Worm (Caenorhabditis elegans) whole organism, L1 larva: Measurements from ENCODE around the gene T25E4.2.

Experiments
- C04F5.9 ChIP-seq: sonication (generic microtip); optimal IDR thresholded peaks from 2 replicates; lab custom pipeline; 2016; ENCODE audit warnings: missing genetic modification characterization, missing compliant biosample characterization
- C34B4.2 ChIP-seq: sonication (generic microtip); optimal IDR thresholded peaks from 2 replicates; lab custom pipeline; 2017; ENCODE audit warnings: mild to moderate bottlenecking, missing genetic modification characterization, missing compliant biosample characterization
- F16B12.6 ChIP-seq: fragments of 150-350 bp; optimal IDR thresholded peaks from 2 replicates; lab custom pipeline; 2014; ENCODE audit warnings: missing biosample characterization, missing genetic modification characterization
- Y116A8C.19 ChIP-seq: sonication (generic microtip); optimal IDR thresholded peaks from 2 replicates; lab custom pipeline; 2016; ENCODE audit warnings: missing compliant biosample characterization, missing genetic modification characterization, borderline replicate concordance
- aly-2 ChIP-seq: fragments of 150-350 bp; optimal IDR thresholded peaks from 2 replicates; lab custom pipeline; 2014; ENCODE audit warnings: missing biosample characterization, missing genetic modification characterization
- ama-1 ChIP-seq: fragments of 150-350 bp; optimal IDR thresholded peaks from 2 replicates; lab custom pipeline; 2014
- ceh-63 ChIP-seq: fragments of 200-800 bp; sonication (Bioruptor generic); optimal IDR thresholded peaks from 2 replicates; lab custom pipeline; 2018; ENCODE audit warnings: mild to moderate bottlenecking, missing genetic modification characterization, missing compliant biosample characterization
- ceh-8 ChIP-seq: fragments of 200-800 bp; sonication (Bioruptor generic); optimal IDR thresholded peaks from 2 replicates; lab custom pipeline; 2018; ENCODE audit warnings: mild to moderate bottlenecking, missing genetic modification characterization, moderate library complexity, missing compliant biosample characterization
- ceh-82 ChIP-seq, 3 experiments: fragments of 150-350 bp in 1 of 3; sonication (generic microtip) in 2 of 3; optimal IDR thresholded peaks; 2 replicates each; lab custom pipeline; 2014 to 2017; ENCODE audit warnings: missing biosample characterization in 3 of 3, missing genetic modification characterization in 3 of 3
- ceh-88 ChIP-seq: fragments of 200-800 bp; sonication (Bioruptor generic); IDR thresholded peaks from 2 replicates; pipeline ENCODE4 v1.3.6; 2022; ENCODE audit warnings: missing genetic modification characterization, missing compliant biosample characterization
- ceh-90 ChIP-seq: sonication (generic microtip); optimal IDR thresholded peaks from 2 replicates; lab custom pipeline; 2016; ENCODE audit warnings: missing genetic modification characterization, missing compliant biosample characterization
- ces-1 ChIP-seq: fragments of 150-350 bp; optimal IDR thresholded peaks from 2 replicates; lab custom pipeline; 2014; ENCODE audit warnings: missing biosample characterization, missing genetic modification reagents, missing genetic modification characterization
- dsc-1 ChIP-seq: sonication (generic microtip); optimal IDR thresholded peaks from 2 replicates; lab custom pipeline; 2016; ENCODE audit warnings: mild to moderate bottlenecking, missing genetic modification characterization, missing compliant biosample characterization
- efl-1 ChIP-seq, 4 experiments: fragments of 150-350 bp; optimal IDR thresholded peaks in 3 of 4; peaks in 1 of 4; 1 replicate in 1 of 4; 2 replicates in 3 of 4; lab custom pipeline; 2014; ENCODE audit warnings: missing biosample characterization in 2 of 4, missing genetic modification characterization in 2 of 4, missing genetic modification reagents in 2 of 4
- efl-3 ChIP-seq: fragments of 200-800 bp; sonication (Bioruptor generic); optimal IDR thresholded peaks from 2 replicates; lab custom pipeline; 2018; ENCODE audit warnings: mild to moderate bottlenecking, missing genetic modification characterization, missing compliant biosample characterization
- egl-13 ChIP-seq: sonication (generic microtip); optimal IDR thresholded peaks from 2 replicates; lab custom pipeline; 2016; ENCODE audit warnings: missing genotype, missing genetic modification reagents, missing genetic modification characterization, missing compliant biosample characterization
- egl-27 ChIP-seq, 2 experiments: fragments of 150-350 bp in 1 of 2; sonication (generic microtip); optimal IDR thresholded peaks; 3 replicates each; lab custom pipeline; 2017 to 2018; ENCODE audit warnings: missing biosample characterization in 2 of 2, missing genetic modification characterization in 2 of 2, missing genetic modification reagents in 2 of 2
- ets-5 ChIP-seq: fragments of 200-800 bp; sonication (Bioruptor generic); IDR thresholded peaks from 2 replicates; pipeline ENCODE4 v1.3.6; 2022; ENCODE audit warnings: missing genetic modification characterization, missing compliant biosample characterization
- fkh-10 ChIP-seq: sonication (generic microtip); optimal IDR thresholded peaks from 2 replicates; lab custom pipeline; 2017; ENCODE audit warnings: missing biosample characterization, missing genetic modification reagents, missing genetic modification characterization
- fkh-4 ChIP-seq: sonication (generic microtip); optimal IDR thresholded peaks from 2 replicates; lab custom pipeline; 2016; ENCODE audit warnings: missing compliant biosample characterization, missing genetic modification characterization, borderline replicate concordance
- fkh-8 ChIP-seq: sonication (generic microtip); optimal IDR thresholded peaks from 2 replicates; lab custom pipeline; 2016; ENCODE audit warnings: mild to moderate bottlenecking, missing genetic modification characterization, missing compliant biosample characterization
- fos-1 ChIP-seq: fragments of 150-350 bp; optimal IDR thresholded peaks from 2 replicates; lab custom pipeline; 2014; ENCODE audit warnings: missing biosample characterization, missing genetic modification characterization
- hpl-2 ChIP-seq: fragments of 150-350 bp; optimal IDR thresholded peaks from 2 replicates; lab custom pipeline; 2014; ENCODE audit warnings: missing biosample characterization, missing genetic modification reagents, missing genetic modification characterization
- isw-1 ChIP-seq: fragments of 200-800 bp; sonication (Bioruptor generic); IDR thresholded peaks from 2 replicates; pipeline ENCODE4 v1.3.6; 2022; ENCODE audit warnings: missing genetic modification characterization, missing compliant biosample characterization
- lsy-2 ChIP-seq, 2 experiments: fragments of 150-350 bp; optimal IDR thresholded peaks; 2 replicates each; lab custom pipeline; 2014; ENCODE audit warnings: missing biosample characterization in 2 of 2, missing genetic modification characterization in 2 of 2
- mdl-1 ChIP-seq, 2 experiments: fragments of 150-350 bp; optimal IDR thresholded peaks; 2 replicates each; lab custom pipeline; 2014 to 2017; ENCODE audit warnings: missing biosample characterization in 2 of 2, missing genetic modification characterization in 2 of 2, inconsistent platforms in 1 of 2
- mef-2 ChIP-seq: fragments of 150-350 bp; optimal IDR thresholded peaks from 2 replicates; lab custom pipeline; 2014; ENCODE audit warnings: missing biosample characterization, missing genetic modification characterization
- nhr-11 ChIP-seq: fragments of 150-350 bp; optimal IDR thresholded peaks from 2 replicates; lab custom pipeline; 2014; ENCODE audit warnings: missing biosample characterization, missing genetic modification characterization
- nhr-20 ChIP-seq: sonication (generic microtip); optimal IDR thresholded peaks from 2 replicates; lab custom pipeline; 2016; ENCODE audit warnings: mild to moderate bottlenecking, missing genetic modification characterization, missing compliant biosample characterization
- nhr-237 ChIP-seq: fragments of 150-350 bp; optimal IDR thresholded peaks from 2 replicates; lab custom pipeline; 2014; ENCODE audit warnings: missing biosample characterization, missing genetic modification characterization
- nhr-76 ChIP-seq: sonication (generic microtip); optimal IDR thresholded peaks from 2 replicates; lab custom pipeline; 2017; ENCODE audit warnings: missing biosample characterization, missing genetic modification characterization
- nhr-77 ChIP-seq: fragments of 150-350 bp; optimal IDR thresholded peaks from 2 replicates; lab custom pipeline; 2014; ENCODE audit warnings: missing biosample characterization, missing genetic modification characterization
- nhr-84 ChIP-seq: sonication (generic microtip); optimal IDR thresholded peaks from 2 replicates; lab custom pipeline; 2017; ENCODE audit warnings: missing biosample characterization, missing genetic modification characterization
- nhr-85 ChIP-seq: sonication (generic microtip); peaks from one replicate; lab custom pipeline; 2016; ENCODE audit warnings: missing genetic modification characterization, inconsistent platforms, missing compliant biosample characterization
- pag-3 ChIP-seq: sonication (generic microtip); optimal IDR thresholded peaks from 2 replicates; lab custom pipeline; 2017; ENCODE audit warnings: missing genetic modification characterization, mild to moderate bottlenecking, missing compliant biosample characterization, antibody characterized with exemption, borderline replicate concordance; ENCODE audit not compliant: insufficient read depth
- pax-3 ChIP-seq: fragments of 200-800 bp; sonication (Bioruptor generic); optimal IDR thresholded peaks from 2 replicates; lab custom pipeline; 2018; ENCODE audit warnings: mild to moderate bottlenecking, missing genetic modification characterization, moderate library complexity, missing compliant biosample characterization
- rnt-1 ChIP-seq: sonication (generic microtip); optimal IDR thresholded peaks from 2 replicates; lab custom pipeline; 2016; ENCODE audit warnings: mild to moderate bottlenecking, missing genetic modification characterization, moderate library complexity, missing compliant biosample characterization
- skn-1 ChIP-seq: fragments of 150-350 bp; optimal IDR thresholded peaks from 2 replicates; lab custom pipeline; 2014; ENCODE audit warnings: missing biosample characterization, missing genetic modification characterization
- snpc-4 ChIP-seq: fragments of 150-350 bp; optimal IDR thresholded peaks from 2 replicates; lab custom pipeline; 2014; ENCODE audit warnings: missing biosample characterization, missing genetic modification characterization
- sptf-1 ChIP-seq: fragments of 150-350 bp; optimal IDR thresholded peaks from 2 replicates; lab custom pipeline; 2014; ENCODE audit warnings: missing biosample characterization, missing genetic modification characterization
- sup-37 ChIP-seq: fragments of 200-800 bp; sonication (Bioruptor generic); optimal IDR thresholded peaks from 2 replicates; lab custom pipeline; 2018; ENCODE audit warnings: mild to moderate bottlenecking, missing genetic modification characterization, missing compliant biosample characterization
- tlp-1 ChIP-seq: fragments of 150-350 bp; optimal IDR thresholded peaks from 2 replicates; lab custom pipeline; 2014; ENCODE audit warnings: missing biosample characterization, missing genetic modification characterization
- unc-130 ChIP-seq: fragments of 150-350 bp; optimal IDR thresholded peaks from 2 replicates; lab custom pipeline; 2017; ENCODE audit warnings: missing biosample characterization, missing genetic modification characterization, inconsistent platforms
- unc-86 ChIP-seq: sonication (generic microtip); optimal IDR thresholded peaks from 2 replicates; lab custom pipeline; 2016; ENCODE audit warnings: missing genetic modification characterization, missing compliant biosample characterization
- unc-98 ChIP-seq: fragments of 200-800 bp; sonication (Bioruptor generic); IDR thresholded peaks from 2 replicates; pipeline ENCODE4 v1.3.6; 2022; ENCODE audit warnings: missing genetic modification characterization, missing compliant biosample characterization
- ztf-11 ChIP-seq, 2 experiments: sonication (generic microtip); optimal IDR thresholded peaks; 2 replicates each; lab custom pipeline; 2016 to 2017; ENCODE audit warnings: missing genetic modification characterization in 2 of 2, missing biosample characterization in 1 of 2, missing compliant biosample characterization in 1 of 2

Gene T25E4.2

DNA sequence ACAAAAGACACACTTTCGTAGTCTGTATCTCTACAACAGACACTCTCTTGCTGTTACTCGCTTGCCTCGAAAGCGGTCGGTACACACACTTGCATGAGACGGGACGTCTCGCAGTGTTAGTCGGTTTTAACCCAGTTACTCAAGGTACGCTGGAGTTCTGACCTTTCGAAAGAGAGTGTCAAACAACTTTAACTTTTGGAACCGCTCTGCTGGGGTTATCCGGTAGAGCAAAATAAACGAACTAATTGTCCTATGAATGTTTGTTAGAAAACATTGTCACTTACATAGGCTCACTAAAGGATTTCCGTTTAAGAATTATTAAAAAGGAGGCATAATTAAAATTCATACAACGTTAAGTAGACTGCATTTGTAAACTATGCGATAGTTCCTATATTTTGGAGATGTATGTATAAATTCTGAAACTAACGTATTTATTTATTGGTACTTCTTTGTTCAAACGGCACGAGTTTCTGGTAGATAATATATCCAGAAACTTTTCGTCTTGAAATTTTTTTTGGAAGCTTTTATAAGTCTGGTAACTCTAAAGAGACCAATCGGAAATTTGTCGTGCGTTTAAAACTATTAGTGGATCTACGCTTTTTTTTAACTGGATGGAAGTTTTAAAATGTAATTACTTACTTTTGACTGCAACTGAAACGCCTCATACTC is 38.6 kb downstream of the T25E4.2 start (continued):
- peak; percentile 98 for TF ChIP-seq fkh-8 (tag; lab: Kevin White, UChicago)
- peak; percentile 96 for TF ChIP-seq nhr-11 (tag; lab: Kevin White, UChicago)
- peak; percentile 98 for TF ChIP-seq unc-130 (tag; lab: Kevin White, UChicago)
- peak; percentile 86 for TF ChIP-seq fkh-4 (tag; lab: Kevin White, UChicago)
- peak; percentile 79 for TF ChIP-seq pag-3 (tag; lab: Kevin White, UChicago)
- TF ChIP-seq unc-98 (GFP tag; lab: Robert Waterston, UW) = peak; percentile 79
- peak; percentile 100 for TF ChIP-seq snpc-4
- peak; percentile 99 for TF ChIP-seq nhr-77 (tag; lab: Kevin White, UChicago)
- peak; percentile 100 for TF ChIP-seq ama-1 (lab: Kevin White, UChicago)
- TF ChIP-seq C34B4.2 = peak; percentile 67
- TF ChIP-seq ets-5 (GFP tag; lab: Robert Waterston, UW) = 0 out of 2 replicates have a peak, but pooled peaks have one; percentile 74
- TF ChIP-seq ceh-63 = peak; percentile 95
- peak; percentile 98 for TF ChIP-seq pax-3 (tag; lab: Kevin White, UChicago)
- TF ChIP-seq mdl-1 (tag; optimal IDR thresholded peaks at IDR 0.05; lab: Kevin White, UChicago) = peak; percentile 38 to 93
- TF ChIP-seq isw-1 (GFP tag; lab: Robert Waterston, UW) = peak; percentile 98
- peak; percentile 99 for TF ChIP-seq aly-2 (tag; lab: Kevin White, UChicago)
- TF ChIP-seq nhr-84 = peak; percentile 78
- peak in 1 of 2 experiments; percentile 93 for TF ChIP-seq ztf-11 (tag; optimal IDR thresholded peaks at IDR 0.05; lab: Kevin White, UChicago)
- peak; percentile 92 to 93 for TF ChIP-seq efl-1 (optimal IDR thresholded peaks at IDR 0.05; lab: Kevin White, UChicago)
- TF ChIP-seq efl-1 (GFP tag; optimal IDR thresholded peaks at IDR 0.05 in 1 of 2; lab: Kevin White, UChicago) = peak; percentile 80 to 98
- TF ChIP-seq rnt-1 (tag; lab: Kevin White, UChicago) = peak; percentile 98
- TF ChIP-seq nhr-237 (tag; lab: Kevin White, UChicago) = peak; percentile 91
- peak; percentile 83 for TF ChIP-seq efl-3
- peak; percentile 93 for TF ChIP-seq mef-2
- TF ChIP-seq unc-86 (tag; lab: Kevin White, UChicago) = peak; percentile 98
- TF ChIP-seq Y116A8C.19 (tag; lab: Kevin White, UChicago) = peak; percentile 69
- peak; percentile 96 to 97 (median 97) for TF ChIP-seq ceh-82 (tag; optimal IDR thresholded peaks at IDR 0.05; lab: Kevin White, UChicago)
- TF ChIP-seq hpl-2 (GFP tag; lab: Kevin White, UChicago) = peak; percentile 98
- TF ChIP-seq fos-1 (tag; lab: Kevin White, UChicago) = peak; percentile 97
- no peak for TF ChIP-seq sptf-1 (tag; lab: Kevin White, UChicago)
- peak; percentile 71 for TF ChIP-seq ceh-90 (tag; lab: Kevin White, UChicago)
- peak; percentile 90 for TF ChIP-seq skn-1 (tag; lab: Kevin White, UChicago)
- TF ChIP-seq ceh-88 = peak; percentile 98
- TF ChIP-seq nhr-76 = peak; percentile 98
- TF ChIP-seq, all 84 proteins: peak for 81

DNA sequence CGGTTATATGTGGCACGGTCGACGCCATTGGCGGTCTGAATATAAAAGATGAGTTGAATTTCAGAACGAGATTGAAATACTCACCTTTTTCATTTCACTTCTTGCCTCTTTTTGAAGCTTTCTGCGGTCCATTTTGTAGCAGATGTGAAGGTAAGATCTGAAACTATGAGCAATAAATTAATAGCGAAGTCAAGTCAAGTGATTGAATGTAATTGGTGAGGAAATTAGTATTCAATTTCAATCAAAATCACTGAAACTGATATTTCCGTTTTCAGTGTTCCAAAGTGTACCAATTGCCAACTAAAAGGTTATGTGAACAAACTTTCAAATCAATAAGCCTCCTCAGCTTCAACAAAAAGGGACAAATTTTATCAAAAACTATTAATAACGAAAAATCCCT is 40.5 kb downstream of the T25E4.2 start, which contains the start of gene C17C3.24:
TSS of gene C17C3.24 (minus strand) at position 101 of the 400 bp plus-strand sequence.
- no peak for TF ChIP-seq dsc-1 (tag; lab: Kevin White, UChicago)
- no peak for TF ChIP-seq C34B4.2
- no peak for TF ChIP-seq egl-13 (tag; lab: Kevin White, UChicago)
- TF ChIP-seq egl-27 (tag; optimal IDR thresholded peaks at IDR 0.05; lab: Kevin White, UChicago) = no peak
- TF ChIP-seq tlp-1 (tag; lab: Kevin White, UChicago) = no peak
- TF ChIP-seq ceh-90 (tag; lab: Kevin White, UChicago) = no peak
- TF ChIP-seq ces-1 (GFP tag; lab: Kevin White, UChicago) = no peak
- TF ChIP-seq F16B12.6 (tag; lab: Kevin White, UChicago) = no peak
- TF ChIP-seq nhr-85 = no peak
- no peak for TF ChIP-seq lsy-2 (tag; optimal IDR thresholded peaks at IDR 0.05; lab: Kevin White, UChicago)
- no peak for TF ChIP-seq sup-37 (GFP tag; lab: Kevin White, UChicago)
- TF ChIP-seq ceh-8 = no peak
- TF ChIP-seq C04F5.9 = no peak
- no peak for TF ChIP-seq sptf-1 (tag; lab: Kevin White, UChicago)
- no peak for TF ChIP-seq fkh-10 (GFP tag; lab: Kevin White, UChicago)
- TF ChIP-seq nhr-20 = no peak
